Worm (Caenorhabditis elegans) whole organism, midembryonic: ENCODE results near the gene F21H7.5.

Experiments
- flt-1 ChIP-seq: fragments of 200-800 bp; sonication (Bioruptor generic); IDR thresholded peaks from 2 replicates; pipeline ENCODE4 v1.3.6; 2022; ENCODE audit warnings: missing genetic modification characterization, missing compliant biosample characterization
- med-1 ChIP-seq: sonication (generic microtip); optimal IDR thresholded peaks from 2 replicates; lab custom pipeline; 2017; ENCODE audit warnings: missing genetic modification characterization, mild to moderate bottlenecking, missing compliant biosample characterization, antibody characterized with exemption, missing genetic modification reagents; ENCODE audit not compliant: insufficient read depth

- TF ChIP-seq flt-1 (GFP tag; lab: Robert Waterston, UW) (no peak), med-1 (GFP tag; lab: Kevin White, UChicago) (no peak)
Measured at ce11 chrV:16277918-16278317, 40.6 kb downstream of the F21H7.5 start, which contains the start of gene cyp-37B1.
